Worm (Caenorhabditis elegans): Measurements from ENCODE around the gene hlh-17.

ce11 chrIV:16220688-16221087 is 33.9 kb upstream of the hlh-17 start:
- TF ChIP-seq ama-1 (optimal IDR thresholded peaks at IDR 0.05) (no peak), ceh-82 (tag; optimal IDR thresholded peaks at IDR 0.05) (no peak), mdl-1 (tag; optimal IDR thresholded peaks at IDR 0.05) (no peak), C34F6.9 (tag; optimal IDR thresholded peaks at IDR 0.05) (no peak), lin-13 (GFP tag; optimal IDR thresholded peaks at IDR 0.05) (no peak), nhr-6 (tag; optimal IDR thresholded peaks at IDR 0.05) (no peak), nhr-12 (tag; optimal IDR thresholded peaks at IDR 0.05) (no peak), lin-39 (tag; optimal IDR thresholded peaks at IDR 0.05) (no peak), skn-1 (tag; optimal IDR thresholded peaks at IDR 0.05) (no peak)
